Worm (Caenorhabditis elegans) whole organism, early embryonic: ENCODE results near the gene htas-1.

Experiments
- B0310.2 ChIP-seq: sonication (generic microtip); optimal IDR thresholded peaks from 2 replicates; lab custom pipeline; 2016; ENCODE audit warnings: mild to moderate bottlenecking, missing genetic modification characterization, missing compliant biosample characterization
- F13C5.2 ChIP-seq: sonication (generic microtip); optimal IDR thresholded peaks from 2 replicates; lab custom pipeline; 2017; ENCODE audit warnings: mild to moderate bottlenecking, missing genetic modification characterization, inconsistent platforms, missing compliant biosample characterization
- aly-1 ChIP-seq: sonication (generic microtip); optimal IDR thresholded peaks from 2 replicates; lab custom pipeline; 2016; ENCODE audit warnings: missing genetic modification characterization, missing compliant biosample characterization
- ama-1 ChIP-seq: fragments of 150-350 bp; optimal IDR thresholded peaks from 2 replicates; lab custom pipeline; 2014
- ceh-13 ChIP-seq: fragments of 200-800 bp; sonication (Bioruptor generic); optimal IDR thresholded peaks from 2 replicates; lab custom pipeline; 2018; ENCODE audit warnings: mild to moderate bottlenecking, missing genetic modification characterization, missing compliant biosample characterization
- ceh-36 ChIP-seq: sonication (generic microtip); optimal IDR thresholded peaks from 2 replicates; lab custom pipeline; 2016; ENCODE audit warnings: missing genetic modification characterization, inconsistent platforms, missing compliant biosample characterization
- ets-7 ChIP-seq: sonication (generic microtip); optimal IDR thresholded peaks from 2 replicates; lab custom pipeline; 2016; ENCODE audit warnings: missing genotype, missing genetic modification characterization, missing compliant biosample characterization
- flt-1 ChIP-seq: fragments of 200-800 bp; sonication (Bioruptor generic); IDR thresholded peaks from 2 replicates; pipeline ENCODE4 v1.3.6; 2022; ENCODE audit warnings: missing genetic modification characterization, missing compliant biosample characterization
- hmbx-1 ChIP-seq: sonication (generic microtip); optimal IDR thresholded peaks from 2 replicates; lab custom pipeline; 2016; ENCODE audit warnings: mild to moderate bottlenecking, missing genetic modification characterization, missing compliant biosample characterization
- hmg-4 ChIP-seq: fragments of 200-800 bp; sonication (Bioruptor generic); optimal IDR thresholded peaks from 2 replicates; lab custom pipeline; 2018; ENCODE audit warnings: mild to moderate bottlenecking, missing genetic modification characterization, missing compliant biosample characterization
- hnd-1 ChIP-seq: sonication (generic microtip); optimal IDR thresholded peaks from 2 replicates; lab custom pipeline; 2016; ENCODE audit warnings: missing genetic modification characterization, missing compliant biosample characterization
- pes-1 ChIP-seq: fragments of 200-800 bp; sonication (Bioruptor generic); IDR thresholded peaks from 2 replicates; pipeline ENCODE4 v1.3.6; 2022; ENCODE audit warnings: missing genetic modification reagents, missing genetic modification characterization, missing compliant biosample characterization
- scrt-1 ChIP-seq: fragments of 200-800 bp; sonication (Bioruptor generic); IDR thresholded peaks from 2 replicates; pipeline ENCODE4 v1.3.6; 2022; ENCODE audit warnings: missing genetic modification characterization, missing compliant biosample characterization
- sea-1 ChIP-seq: fragments of 200-800 bp; sonication (Bioruptor generic); conservative IDR thresholded peaks from 2 replicates; pipeline ENCODE4 v1.3.6; 2022; ENCODE audit warnings: missing genetic modification characterization, missing compliant biosample characterization
- tbx-11 ChIP-seq: fragments of 200-800 bp; sonication (Bioruptor generic); IDR thresholded peaks from 2 replicates; pipeline ENCODE4 v1.3.6; 2022; ENCODE audit warnings: missing genetic modification characterization, missing compliant biosample characterization
- tbx-37 ChIP-seq: fragments of 200-800 bp; sonication (Bioruptor generic); conservative IDR thresholded peaks from 2 replicates; pipeline ENCODE4 v1.3.6; 2022; ENCODE audit warnings: missing genetic modification reagents, missing genetic modification characterization, missing compliant biosample characterization
- tra-4 ChIP-seq: sonication (generic microtip); optimal IDR thresholded peaks from 2 replicates; lab custom pipeline; 2017; ENCODE audit warnings: missing genetic modification characterization, missing compliant biosample characterization

htas-1 gene

ce11 chrIV:9654017-9654416 is 29.3 kb downstream of the htas-1 start, which contains the start of gene F58G6.7:
Gene F58G6.7, plus strand, starts transcription at chrIV:9654317.
- TF ChIP-seq flt-1 (GFP tag; lab: Robert Waterston, UW) (no peak), ceh-36 (tag; lab: Kevin White, UChicago) (no peak), B0310.2 (tag; lab: Kevin White, UChicago) (no peak), tra-4 (tag; lab: Kevin White, UChicago) (no peak), ama-1 (lab: Kevin White, UChicago) (no peak), tbx-37 (no peak), sea-1 (no peak), F13C5.2 (no peak), ceh-13 (GFP tag; lab: Kevin White, UChicago) (no peak), hmbx-1 (no peak), pes-1 (no peak), tbx-11 (GFP tag; lab: Robert Waterston, UW) (no peak), ets-7 (tag; lab: Kevin White, UChicago) (no peak), aly-1 (tag; lab: Kevin White, UChicago) (no peak), hmg-4 (GFP tag; lab: Kevin White, UChicago) (no peak), hnd-1 (tag; lab: Kevin White, UChicago) (no peak), scrt-1 (GFP tag; lab: Robert Waterston, UW) (no peak)

- TF ChIP-seq hnd-1 (tag; lab: Kevin White, UChicago) (no peak), sea-1 (no peak), aly-1 (tag; lab: Kevin White, UChicago) (no peak), hmbx-1 (no peak), tra-4 (tag; lab: Kevin White, UChicago) (no peak), F13C5.2 (no peak), hmg-4 (GFP tag; lab: Kevin White, UChicago) (no peak), ceh-36 (tag; lab: Kevin White, UChicago) (no peak), ceh-13 (GFP tag; lab: Kevin White, UChicago) (no peak), pes-1 (no peak), flt-1 (GFP tag; lab: Robert Waterston, UW) (no peak), B0310.2 (tag; lab: Kevin White, UChicago) (no peak)
These were observed 30.1 kb downstream of the htas-1 start, which contains the start of gene F58G6.3 for ce11 chrIV:9653184-9653583. Gene F58G6.3, plus strand, starts transcription at chrIV:9653535.

DNA sequence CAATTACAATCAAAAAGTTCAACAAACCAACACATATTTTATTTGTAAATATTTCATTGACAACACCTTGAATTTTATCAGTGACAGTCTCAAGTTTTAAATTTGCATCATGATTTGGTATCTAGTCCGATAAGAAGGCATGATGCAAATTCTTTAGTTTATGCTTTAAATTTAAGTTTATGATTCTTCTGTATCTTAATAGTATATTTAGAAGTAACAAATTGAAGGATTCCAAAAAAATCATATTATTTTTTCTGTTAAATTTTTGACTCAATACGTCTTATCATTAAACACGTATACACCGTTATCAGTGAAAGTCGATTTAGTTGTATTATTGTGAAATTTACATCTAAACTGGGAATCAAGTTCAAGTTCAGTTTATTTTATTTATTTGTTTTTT is 32.1 kb downstream of the htas-1 start, which contains the start of gene chca-1:
Gene chca-1 (plus strand): TSS at position 161 of the 400 bp plus-strand sequence.
- TF ChIP-seq flt-1 (GFP tag; lab: Robert Waterston, UW) (no peak), tbx-11 (GFP tag; lab: Robert Waterston, UW) (no peak)

DNA sequence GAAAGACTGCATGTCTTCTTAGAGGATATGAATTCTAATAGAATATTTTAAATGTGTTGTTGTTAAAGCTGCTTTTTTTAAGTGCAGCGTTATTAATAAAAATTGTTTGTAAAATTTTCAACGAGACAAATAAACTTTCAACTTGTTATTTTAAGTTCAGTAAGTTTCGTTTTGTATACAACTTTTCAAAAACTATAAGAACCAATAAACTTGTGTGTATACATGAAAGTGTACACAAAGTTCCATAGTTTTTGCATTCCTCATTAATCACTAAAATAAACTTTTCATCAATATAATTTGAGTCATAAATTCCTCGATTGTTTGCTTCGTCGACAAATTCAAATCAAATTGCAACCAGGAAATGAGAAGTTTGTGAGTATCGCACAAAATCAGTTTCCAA is 34.7 kb downstream of the htas-1 start, which contains the start of gene srm-3:
Gene srm-3 (plus strand): TSS at position 301 of the 400 bp plus-strand sequence.
- TF ChIP-seq ceh-13 (GFP tag; lab: Kevin White, UChicago) (no peak), sea-1 (no peak)

DNA sequence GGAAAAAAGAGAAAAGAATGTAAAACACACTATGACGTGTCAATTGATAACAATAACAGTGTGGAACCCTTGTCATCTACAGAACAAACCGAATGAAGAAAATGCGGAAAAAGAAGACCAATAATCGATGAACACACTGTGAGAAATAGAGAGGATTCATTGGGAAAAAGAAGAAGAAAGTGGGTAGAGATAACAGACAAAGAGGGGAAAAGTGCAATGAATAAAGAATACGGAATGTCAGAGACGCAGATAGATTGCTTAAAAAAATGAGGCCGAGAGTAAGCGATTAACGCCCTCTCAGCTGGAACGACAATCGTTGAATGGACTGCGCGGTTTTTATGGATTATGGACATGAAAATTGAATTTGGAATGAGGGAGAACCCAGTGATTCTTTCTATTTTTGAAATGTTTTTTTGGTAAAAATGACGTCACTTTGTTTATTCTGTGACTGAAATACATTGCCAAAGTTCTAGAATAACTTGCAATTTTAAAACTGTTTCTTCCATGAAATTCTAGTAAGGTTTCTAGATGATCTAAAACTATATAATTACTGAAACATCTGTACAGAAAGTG is 35.5 kb downstream of the htas-1 start, which contains the start of gene amph-1:
Gene amph-1 (minus strand): TSS at position 85 of the 573 bp plus-strand sequence.
- TF ChIP-seq B0310.2 (tag; lab: Kevin White, UChicago) = no peak
- TF ChIP-seq F13C5.2 = peak; percentile 1

- TF ChIP-seq flt-1 (GFP tag; lab: Robert Waterston, UW) = no peak
- TF ChIP-seq scrt-1 (GFP tag; lab: Robert Waterston, UW) = no peak
- no peak for TF ChIP-seq tbx-37
- TF ChIP-seq ceh-13 (GFP tag; lab: Kevin White, UChicago) = no peak
- TF ChIP-seq hnd-1 (tag; lab: Kevin White, UChicago) = no peak
- no peak for TF ChIP-seq ceh-36 (tag; lab: Kevin White, UChicago)
- no peak for TF ChIP-seq F13C5.2
- TF ChIP-seq tra-4 (tag; lab: Kevin White, UChicago) = no peak
- TF ChIP-seq hmbx-1 = no peak
- no peak for TF ChIP-seq aly-1 (tag; lab: Kevin White, UChicago)
- no peak for TF ChIP-seq ets-7 (tag; lab: Kevin White, UChicago)
- TF ChIP-seq tbx-11 (GFP tag; lab: Robert Waterston, UW) = no peak
- no peak for TF ChIP-seq sea-1
- TF ChIP-seq B0310.2 (tag; lab: Kevin White, UChicago) = no peak
- TF ChIP-seq hmg-4 (GFP tag; lab: Kevin White, UChicago) = no peak
- TF ChIP-seq pes-1 = no peak
- no peak for TF ChIP-seq ama-1 (lab: Kevin White, UChicago)
These were observed 40.1 kb downstream of the htas-1 start, which contains the start of gene degl-2 for ce11 chrIV:9643188-9643587. Gene degl-2, plus strand, starts transcription at chrIV:9643488.

DNA sequence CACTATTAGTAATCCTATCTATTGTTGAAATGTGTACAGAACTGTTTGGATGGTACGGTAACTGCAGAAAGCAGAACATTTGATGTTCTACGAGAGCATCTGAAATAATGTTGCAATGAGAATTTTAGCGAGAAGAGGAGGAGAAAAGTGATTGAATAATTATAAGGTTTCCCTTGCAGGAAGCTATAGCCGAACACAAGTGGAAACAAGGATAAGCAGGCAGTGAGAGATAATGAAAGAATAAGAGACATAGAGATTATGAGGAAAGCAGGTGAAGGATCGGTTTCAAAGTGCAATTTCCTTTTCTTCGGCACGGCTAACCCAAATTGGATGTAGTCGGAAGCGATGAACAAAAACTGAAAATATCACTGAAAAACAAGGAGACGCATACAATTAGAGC is 41.4 kb downstream of the htas-1 start, which contains the start of gene del-2:
Gene del-2 (minus strand): TSS at position 101 of the 400 bp plus-strand sequence.
- TF ChIP-seq tbx-37 (no peak), ceh-36 (tag; lab: Kevin White, UChicago) (no peak), pes-1 (no peak), scrt-1 (GFP tag; lab: Robert Waterston, UW) (no peak), hmg-4 (GFP tag; lab: Kevin White, UChicago) (no peak), F13C5.2 (no peak), tra-4 (tag; lab: Kevin White, UChicago) (no peak)

ce11 chrIV:9634848-9635247 is 48.5 kb downstream of the htas-1 start, which contains the start of gene mca-1:
Gene mca-1, minus strand, starts transcription at chrIV:9634948.
- TF ChIP-seq flt-1 (GFP tag; lab: Robert Waterston, UW) (no peak), ets-7 (tag; lab: Kevin White, UChicago) (no peak), hmbx-1 (no peak), hnd-1 (tag; lab: Kevin White, UChicago) (no peak)
